Worm (Caenorhabditis elegans): ENCODE results near the gene F35F10.7.

ce11 chrV:3295368-3295767 is 8.1 kb upstream of the F35F10.7 start:
- no peak for TF ChIP-seq B0310.2 (tag; optimal IDR thresholded peaks at IDR 0.05)
- no peak for TF ChIP-seq hnd-1 (tag; optimal IDR thresholded peaks at IDR 0.05)
- TF ChIP-seq ama-1 (optimal IDR thresholded peaks at IDR 0.05) = no peak
- no peak for TF ChIP-seq ceh-36 (tag; optimal IDR thresholded peaks at IDR 0.05)
- TF ChIP-seq ets-7 (tag; optimal IDR thresholded peaks at IDR 0.05) = no peak
- TF ChIP-seq ceh-13 (GFP tag; optimal IDR thresholded peaks at IDR 0.05) = no peak

Data from whole organism, early embryonic.